Fruit fly (Drosophila melanogaster) Kc167 (cell line): ENCODE measurements around the gene RpS20.

ENCODE experiments used
- Myc ChIP-seq: fragments of >200 bp; optimal IDR thresholded peaks from 2 replicates; lab custom pipeline; 2017; ENCODE audit warnings: missing external identifiers
- Sin3A ChIP-seq: fragments of >200 bp; optimal IDR thresholded peaks from 2 replicates; lab custom pipeline; 2018; ENCODE audit warnings: missing external identifiers
- h ChIP-seq: fragments of >200 bp; optimal IDR thresholded peaks from 3 replicates; lab custom pipeline; 2018; ENCODE audit warnings: missing external identifiers
- insv ChIP-seq: fragments of >200 bp; optimal IDR thresholded peaks from 3 replicates; lab custom pipeline; 2018; ENCODE audit warnings: missing external identifiers
- psq ChIP-seq: fragments of >200 bp; optimal IDR thresholded peaks from 2 replicates; lab custom pipeline; 2017; ENCODE audit warnings: missing external identifiers
- ttk ChIP-seq: sonication (Bioruptor generic); optimal IDR thresholded peaks from 2 replicates; lab custom pipeline; 2017; ENCODE audit warnings: missing external identifiers

RpS20 gene

DNA sequence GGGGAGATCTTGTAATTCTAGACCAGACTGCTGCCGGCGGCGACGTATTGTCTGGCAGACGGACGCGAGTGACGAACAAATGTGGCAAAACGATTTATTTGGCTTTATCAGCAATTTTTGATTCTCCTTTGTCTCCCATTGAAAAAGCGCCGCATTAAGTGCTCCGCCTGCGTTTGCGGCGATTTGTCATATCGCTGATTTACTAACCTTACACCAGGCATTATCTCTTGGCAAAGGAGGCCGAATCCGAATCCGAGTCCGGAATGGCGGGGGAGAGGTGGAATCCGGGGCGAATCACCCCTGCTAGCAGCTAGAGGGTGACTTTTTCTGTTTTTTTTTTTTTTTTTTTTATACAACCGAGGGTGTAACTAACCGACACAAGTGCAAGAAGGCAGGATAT lies 33.4 kb upstream of the RpS20 start:
- TF ChIP-seq psq (lab: Kevin White, UChicago): no peak
- no peak for TF ChIP-seq Sin3A (lab: Kevin White, UChicago)
- no peak for TF ChIP-seq h (lab: Kevin White, UChicago)
- no peak for TF ChIP-seq Myc (lab: Kevin White, UChicago)
- no peak for TF ChIP-seq insv (lab: Kevin White, UChicago)

dm6 chr3R:20790437-20790836 lies 31.5 kb upstream of the RpS20 start:
- TF ChIP-seq psq (lab: Kevin White, UChicago): no peak
- no peak for TF ChIP-seq Myc (lab: Kevin White, UChicago)

dm6 chr3R:20791212-20791789 lies 30.7 kb upstream of the RpS20 start:
- TF ChIP-seq Sin3A (lab: Kevin White, UChicago) (no peak), Myc (lab: Kevin White, UChicago) (no peak), ttk (lab: Kevin White, UChicago) (no peak), psq (lab: Kevin White, UChicago) (no peak), h (lab: Kevin White, UChicago) (no peak), insv (lab: Kevin White, UChicago) (no peak)

dm6 chr3R:20796949-20797348 lies 25.0 kb upstream of the RpS20 start:
- no peak for TF ChIP-seq h (lab: Kevin White, UChicago)
- TF ChIP-seq Sin3A (lab: Kevin White, UChicago): no peak
- TF ChIP-seq insv (lab: Kevin White, UChicago): no peak
- no peak for TF ChIP-seq ttk (lab: Kevin White, UChicago)
- no peak for TF ChIP-seq Myc (lab: Kevin White, UChicago)
- TF ChIP-seq psq (lab: Kevin White, UChicago): no peak

DNA sequence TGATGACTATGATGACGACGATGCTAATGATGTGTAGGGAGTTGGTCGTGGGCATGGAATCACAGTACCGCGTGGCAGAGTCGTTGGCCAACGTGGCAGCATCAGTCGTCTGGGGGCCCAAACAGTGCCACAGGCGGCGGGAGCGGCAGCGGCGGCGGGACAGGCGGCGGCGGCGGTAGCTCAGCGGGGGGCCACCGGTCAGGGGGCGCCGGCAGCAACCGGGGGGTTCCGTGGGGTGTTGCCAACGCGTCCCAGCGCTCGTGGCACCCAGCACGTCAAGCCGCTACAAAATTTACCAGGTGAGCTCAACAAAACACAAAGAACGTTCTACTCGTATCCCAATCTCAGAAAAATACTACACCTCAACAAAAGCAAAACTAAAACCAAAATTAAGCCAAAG lies 19.7 kb upstream of the RpS20 start:
- no peak for TF ChIP-seq ttk (lab: Kevin White, UChicago)
- TF ChIP-seq h (lab: Kevin White, UChicago): no peak
- no peak for TF ChIP-seq Sin3A (lab: Kevin White, UChicago)
- TF ChIP-seq psq (lab: Kevin White, UChicago): no peak
- no peak for TF ChIP-seq insv (lab: Kevin White, UChicago)
- no peak for TF ChIP-seq Myc (lab: Kevin White, UChicago)

- TF ChIP-seq Sin3A (lab: Kevin White, UChicago) (no peak), insv (lab: Kevin White, UChicago) (no peak), h (lab: Kevin White, UChicago) (no peak), ttk (lab: Kevin White, UChicago) (no peak), psq (lab: Kevin White, UChicago) (no peak), Myc (lab: Kevin White, UChicago) (no peak)
Observed at dm6 chr3R:20816008-20816407, 6.0 kb upstream of the RpS20 start, which contains the start of gene Fancd2. Gene Fancd2, minus strand, starts transcription at chr3R:20816190.

DNA sequence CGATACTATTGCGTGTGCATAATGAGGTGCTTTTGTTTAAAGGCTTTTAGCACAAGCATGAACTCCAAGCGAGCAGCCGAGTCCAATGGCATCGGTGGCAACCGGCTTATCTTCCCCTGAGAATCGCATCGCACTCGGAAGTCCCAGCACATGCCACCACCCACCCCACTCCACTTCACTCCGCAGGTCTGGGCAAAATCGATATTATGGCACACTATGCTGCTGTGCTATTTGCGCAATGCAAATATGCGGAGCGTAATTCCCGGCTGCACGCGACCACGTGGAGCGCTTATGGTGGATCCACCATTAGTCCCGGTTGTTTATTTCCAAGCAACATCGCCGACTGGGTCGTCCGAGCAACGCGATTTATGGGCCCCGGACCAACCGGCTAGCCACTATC lies 3.7 kb upstream of the RpS20 start:
- TF ChIP-seq psq (lab: Kevin White, UChicago): no peak
- TF ChIP-seq Sin3A (lab: Kevin White, UChicago): no peak

dm6 chr3R:20818689-20819088 lies 3.3 kb upstream of the RpS20 start, which contains the start of gene CG17270:
Gene CG17270, minus strand, starts transcription at chr3R:20818929.
- TF ChIP-seq Myc (lab: Kevin White, UChicago) (no peak), ttk (lab: Kevin White, UChicago) (no peak), h (lab: Kevin White, UChicago) (no peak), psq (lab: Kevin White, UChicago) (no peak), Sin3A (lab: Kevin White, UChicago) (no peak), insv (lab: Kevin White, UChicago) (no peak)

DNA sequence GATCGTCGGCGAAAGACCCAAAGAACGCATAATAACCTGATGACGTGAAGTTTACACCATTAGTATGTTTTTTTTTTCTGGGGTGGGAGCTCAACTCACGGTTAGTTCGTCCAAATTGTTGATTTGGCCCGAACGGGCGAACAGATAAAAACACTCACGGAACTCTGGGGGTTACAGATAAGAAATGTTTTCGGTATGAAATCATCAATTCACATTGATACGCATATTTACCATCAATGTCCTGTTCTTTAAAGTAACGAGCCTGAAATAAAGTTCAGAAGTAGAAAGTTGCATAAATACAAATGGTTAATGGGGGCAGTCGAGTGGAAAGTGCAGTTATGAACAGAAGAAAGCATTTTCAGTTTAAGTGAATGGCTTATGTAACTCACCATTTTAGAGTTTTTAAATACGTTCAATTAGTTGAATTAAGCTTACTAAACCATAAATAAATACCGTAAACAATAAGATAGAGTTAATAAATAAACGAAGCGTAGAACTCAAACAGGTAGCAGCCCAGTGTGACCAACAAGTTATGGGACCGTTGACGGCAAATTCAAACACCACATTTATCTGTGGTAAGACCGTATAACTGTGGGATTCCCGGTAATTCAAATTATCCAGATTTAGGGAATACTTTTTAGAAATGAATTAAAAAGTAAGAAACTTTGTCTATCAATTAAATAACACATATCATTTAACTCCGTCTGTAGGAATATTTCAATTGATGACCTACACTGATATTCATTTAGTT lies 1.9 kb downstream of the RpS20 start, which contains the start of gene CG17272:
CG17272 (minus strand) TSS at position 536 of the 751 bp plus-strand sequence.
- TF ChIP-seq Sin3A (lab: Kevin White, UChicago) (no peak), insv (lab: Kevin White, UChicago) (no peak), Myc (lab: Kevin White, UChicago) (no peak), h (lab: Kevin White, UChicago) (no peak), ttk (lab: Kevin White, UChicago) (no peak), psq (lab: Kevin White, UChicago) (no peak)

- TF ChIP-seq ttk (lab: Kevin White, UChicago) (no peak), Sin3A (lab: Kevin White, UChicago) (no peak), h (lab: Kevin White, UChicago) (no peak), insv (lab: Kevin White, UChicago) (no peak), psq (lab: Kevin White, UChicago) (no peak), Myc (lab: Kevin White, UChicago) (no peak)
Observed at dm6 chr3R:20826929-20827328, 4.9 kb downstream of the RpS20 start.

- TF ChIP-seq Sin3A (lab: Kevin White, UChicago): no peak
- TF ChIP-seq insv (lab: Kevin White, UChicago): no peak
- no peak for TF ChIP-seq ttk (lab: Kevin White, UChicago)
- TF ChIP-seq psq (lab: Kevin White, UChicago): no peak
- no peak for TF ChIP-seq Myc (lab: Kevin White, UChicago)
- no peak for TF ChIP-seq h (lab: Kevin White, UChicago)
Observed at dm6 chr3R:20828520-20829415, 6.8 kb downstream of the RpS20 start.
